Worm (Caenorhabditis elegans): Measurements from ENCODE around the gene syx-5.

- no peak for TF ChIP-seq tab-1 (GFP tag; IDR thresholded peaks at IDR 0.05)
- no peak for TF ChIP-seq ztf-29 (GFP tag; IDR thresholded peaks at IDR 0.05)
- TF ChIP-seq flt-1 (GFP tag; IDR thresholded peaks at IDR 0.05): no peak
- no peak for TF ChIP-seq ztf-23 (GFP tag; IDR thresholded peaks at IDR 0.05)
- TF ChIP-seq med-1 (GFP tag; optimal IDR thresholded peaks at IDR 0.05; ENCODE audit: insufficient read depth): no peak
- TF ChIP-seq T22C8.4 (GFP tag; IDR thresholded peaks at IDR 0.05): no peak
Measured at ce11 chrV:11760371-11760770, 4.3 kb upstream of the syx-5 start, which contains the start of gene T04F3.5.

All from whole organism, midembryonic.